Worm (Caenorhabditis elegans): ENCODE results near the gene CD4.1.

DNA sequence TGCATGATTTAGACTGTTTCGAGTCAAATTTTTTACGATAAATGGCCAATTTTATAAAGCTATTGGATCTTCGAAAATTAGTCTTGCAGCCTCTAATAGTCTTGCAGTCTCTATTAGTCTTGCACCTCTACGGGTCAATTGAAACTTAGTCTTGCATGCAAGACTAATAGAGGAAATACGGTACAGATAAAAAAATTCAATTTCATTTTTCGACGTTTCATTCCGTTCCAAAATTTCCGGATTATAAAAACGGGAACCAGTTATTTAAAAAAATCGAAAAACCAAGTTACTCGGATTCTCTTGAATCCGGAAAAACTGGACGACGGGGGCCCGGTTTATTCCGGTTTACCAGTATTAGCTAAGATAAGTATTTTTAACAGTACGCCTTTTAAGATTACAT, 15.0 kb downstream of the CD4.1 start, which contains the start of gene M03E7.1:
- TF ChIP-seq sox-2 (GFP tag; IDR thresholded peaks at IDR 0.05) (no peak), ttx-3 (tag; optimal IDR thresholded peaks at IDR 0.05) (no peak), ceh-45 (GFP tag; IDR thresholded peaks at IDR 0.05) (no peak), C38D4.7 (GFP tag; optimal IDR thresholded peaks at IDR 0.05) (no peak), ceh-2 (tag; optimal IDR thresholded peaks at IDR 0.05) (no peak)

Measured in whole organism, late embryonic.